Worm (Caenorhabditis elegans) whole organism, L1 larva: ENCODE measurements around the gene nhr-171.

Experiments
- C16A3.4 ChIP-seq: fragments of 150-350 bp; optimal IDR thresholded peaks from 2 replicates; lab custom pipeline; 2014; ENCODE audit warnings: missing biosample characterization, missing genetic modification characterization
- C34B4.2 ChIP-seq: sonication (generic microtip); optimal IDR thresholded peaks from 2 replicates; lab custom pipeline; 2017; ENCODE audit warnings: mild to moderate bottlenecking, missing genetic modification characterization, missing compliant biosample characterization
- F16B12.6 ChIP-seq: fragments of 150-350 bp; optimal IDR thresholded peaks from 2 replicates; lab custom pipeline; 2014; ENCODE audit warnings: missing biosample characterization, missing genetic modification characterization
- aha-1 ChIP-seq: fragments of 150-350 bp; optimal IDR thresholded peaks from 2 replicates; lab custom pipeline; 2014; ENCODE audit warnings: missing biosample characterization, missing genetic modification characterization
- ama-1 ChIP-seq: fragments of 150-350 bp; optimal IDR thresholded peaks from 2 replicates; lab custom pipeline; 2014
- ceh-63 ChIP-seq: fragments of 200-800 bp; sonication (Bioruptor generic); optimal IDR thresholded peaks from 2 replicates; lab custom pipeline; 2018; ENCODE audit warnings: mild to moderate bottlenecking, missing genetic modification characterization, missing compliant biosample characterization
- ces-1 ChIP-seq: fragments of 150-350 bp; optimal IDR thresholded peaks from 2 replicates; lab custom pipeline; 2014; ENCODE audit warnings: missing biosample characterization, missing genetic modification reagents, missing genetic modification characterization
- dpl-1 ChIP-seq, 3 experiments: fragments of 150-350 bp in 2 of 3; sonication (generic microtip) in 1 of 3; optimal IDR thresholded peaks; 2 replicates each; lab custom pipeline; 2014 to 2017; ENCODE audit warnings: missing biosample characterization in 3 of 3, missing genetic modification characterization in 3 of 3, missing genetic modification reagents in 3 of 3
- dsc-1 ChIP-seq: sonication (generic microtip); optimal IDR thresholded peaks from 2 replicates; lab custom pipeline; 2016; ENCODE audit warnings: mild to moderate bottlenecking, missing genetic modification characterization, missing compliant biosample characterization
- efl-1 ChIP-seq, 4 experiments: fragments of 150-350 bp; optimal IDR thresholded peaks in 3 of 4; peaks in 1 of 4; 1 replicate in 1 of 4; 2 replicates in 3 of 4; lab custom pipeline; 2014; ENCODE audit warnings: missing biosample characterization in 2 of 4, missing genetic modification characterization in 2 of 4, missing genetic modification reagents in 2 of 4
- elt-2 ChIP-seq: sonication (generic microtip); optimal IDR thresholded peaks from 2 replicates; lab custom pipeline; 2016; ENCODE audit warnings: missing genetic modification characterization, mild to moderate bottlenecking, inconsistent platforms, missing compliant biosample characterization, missing genetic modification reagents
- fkh-4 ChIP-seq: sonication (generic microtip); optimal IDR thresholded peaks from 2 replicates; lab custom pipeline; 2016; ENCODE audit warnings: missing compliant biosample characterization, missing genetic modification characterization, borderline replicate concordance
- hlh-17 ChIP-seq: fragments of 200-800 bp; sonication (Bioruptor generic); optimal IDR thresholded peaks from 2 replicates; lab custom pipeline; 2018; ENCODE audit warnings: missing genetic modification characterization, mild to moderate bottlenecking, missing compliant biosample characterization, moderate library complexity, borderline replicate concordance
- hlh-4 ChIP-seq: sonication (generic microtip); optimal IDR thresholded peaks from 2 replicates; lab custom pipeline; 2016; ENCODE audit warnings: mild to moderate bottlenecking, missing genetic modification characterization, missing compliant biosample characterization
- isw-1 ChIP-seq: fragments of 200-800 bp; sonication (Bioruptor generic); IDR thresholded peaks from 2 replicates; pipeline ENCODE4 v1.3.6; 2022; ENCODE audit warnings: missing genetic modification characterization, missing compliant biosample characterization
- jun-1 ChIP-seq: fragments of 150-350 bp; optimal IDR thresholded peaks from 2 replicates; lab custom pipeline; 2014; ENCODE audit warnings: missing biosample characterization, missing genetic modification reagents, missing genetic modification characterization
- lin-13 ChIP-seq: fragments of 150-350 bp; optimal IDR thresholded peaks from 2 replicates; lab custom pipeline; 2014; ENCODE audit warnings: missing biosample characterization, missing genetic modification reagents, missing genetic modification characterization
- lin-14 ChIP-seq: fragments of 200-800 bp; sonication (Bioruptor generic); optimal IDR thresholded peaks from 2 replicates; lab custom pipeline; 2018; ENCODE audit warnings: mild to moderate bottlenecking, missing genetic modification characterization, moderate library complexity, missing compliant biosample characterization
- lin-35 ChIP-seq, 2 experiments: fragments of 150-350 bp; optimal IDR thresholded peaks; 2 replicates each; lab custom pipeline; 2014; ENCODE audit warnings: missing biosample characterization in 2 of 2, missing genetic modification characterization in 2 of 2, missing genetic modification reagents in 2 of 2
- lsy-2 ChIP-seq, 2 experiments: fragments of 150-350 bp; optimal IDR thresholded peaks; 2 replicates each; lab custom pipeline; 2014; ENCODE audit warnings: missing biosample characterization in 2 of 2, missing genetic modification characterization in 2 of 2
- mab-9 ChIP-seq: fragments of 200-800 bp; sonication (Bioruptor generic); IDR thresholded peaks from 2 replicates; pipeline ENCODE4 v1.3.6; 2022; ENCODE audit warnings: missing genetic modification reagents, missing genetic modification characterization, missing compliant biosample characterization
- mdl-1 ChIP-seq, 2 experiments: fragments of 150-350 bp; optimal IDR thresholded peaks; 2 replicates each; lab custom pipeline; 2014 to 2017; ENCODE audit warnings: missing biosample characterization in 2 of 2, missing genetic modification characterization in 2 of 2, inconsistent platforms in 1 of 2
- nhr-12 ChIP-seq: sonication (generic microtip); optimal IDR thresholded peaks from 2 replicates; lab custom pipeline; 2017; ENCODE audit warnings: missing biosample characterization, missing genetic modification characterization
- nhr-28 ChIP-seq: fragments of 150-350 bp; optimal IDR thresholded peaks from 2 replicates; lab custom pipeline; 2014; ENCODE audit warnings: missing biosample characterization, missing genetic modification characterization
- nhr-47 ChIP-seq: sonication (generic microtip); optimal IDR thresholded peaks from 2 replicates; lab custom pipeline; 2016; ENCODE audit warnings: mild to moderate bottlenecking, missing genetic modification characterization, moderate library complexity, missing compliant biosample characterization
- nhr-71 ChIP-seq: sonication (generic microtip); optimal IDR thresholded peaks from 2 replicates; lab custom pipeline; 2016; ENCODE audit warnings: mild to moderate bottlenecking, missing genetic modification characterization, moderate library complexity, missing compliant biosample characterization
- nhr-76 ChIP-seq: sonication (generic microtip); optimal IDR thresholded peaks from 2 replicates; lab custom pipeline; 2017; ENCODE audit warnings: missing biosample characterization, missing genetic modification characterization
- nhr-84 ChIP-seq: sonication (generic microtip); optimal IDR thresholded peaks from 2 replicates; lab custom pipeline; 2017; ENCODE audit warnings: missing biosample characterization, missing genetic modification characterization
- pax-3 ChIP-seq: fragments of 200-800 bp; sonication (Bioruptor generic); optimal IDR thresholded peaks from 2 replicates; lab custom pipeline; 2018; ENCODE audit warnings: mild to moderate bottlenecking, missing genetic modification characterization, moderate library complexity, missing compliant biosample characterization
- pqm-1 ChIP-seq: sonication (generic microtip); optimal IDR thresholded peaks from 3 replicates; lab custom pipeline; 2017; ENCODE audit warnings: missing biosample characterization, missing genetic modification characterization
- skn-1 ChIP-seq: fragments of 150-350 bp; optimal IDR thresholded peaks from 2 replicates; lab custom pipeline; 2014; ENCODE audit warnings: missing biosample characterization, missing genetic modification characterization
- sox-4 ChIP-seq: sonication (generic microtip); optimal IDR thresholded peaks from 2 replicates; lab custom pipeline; 2016; ENCODE audit warnings: missing genetic modification characterization, missing compliant biosample characterization
- sptf-1 ChIP-seq: fragments of 150-350 bp; optimal IDR thresholded peaks from 2 replicates; lab custom pipeline; 2014; ENCODE audit warnings: missing biosample characterization, missing genetic modification characterization
- swsn-7 ChIP-seq: sonication (generic microtip); optimal IDR thresholded peaks from 2 replicates; lab custom pipeline; 2016; ENCODE audit warnings: missing genetic modification characterization, missing compliant biosample characterization
- tbx-2 ChIP-seq: sonication (generic microtip); optimal IDR thresholded peaks from 2 replicates; lab custom pipeline; 2016; ENCODE audit warnings: missing genetic modification characterization, missing compliant biosample characterization
- tlp-1 ChIP-seq: fragments of 150-350 bp; optimal IDR thresholded peaks from 2 replicates; lab custom pipeline; 2014; ENCODE audit warnings: missing biosample characterization, missing genetic modification characterization
- unc-130 ChIP-seq: fragments of 150-350 bp; optimal IDR thresholded peaks from 2 replicates; lab custom pipeline; 2017; ENCODE audit warnings: missing biosample characterization, missing genetic modification characterization, inconsistent platforms
- zag-1 ChIP-seq: fragments of 150-350 bp; optimal IDR thresholded peaks from 2 replicates; lab custom pipeline; 2014; ENCODE audit warnings: missing biosample characterization, missing genetic modification characterization
- ztf-11 ChIP-seq, 2 experiments: sonication (generic microtip); optimal IDR thresholded peaks; 2 replicates each; lab custom pipeline; 2016 to 2017; ENCODE audit warnings: missing genetic modification characterization in 2 of 2, missing biosample characterization in 1 of 2, missing compliant biosample characterization in 1 of 2

nhr-171 gene

DNA sequence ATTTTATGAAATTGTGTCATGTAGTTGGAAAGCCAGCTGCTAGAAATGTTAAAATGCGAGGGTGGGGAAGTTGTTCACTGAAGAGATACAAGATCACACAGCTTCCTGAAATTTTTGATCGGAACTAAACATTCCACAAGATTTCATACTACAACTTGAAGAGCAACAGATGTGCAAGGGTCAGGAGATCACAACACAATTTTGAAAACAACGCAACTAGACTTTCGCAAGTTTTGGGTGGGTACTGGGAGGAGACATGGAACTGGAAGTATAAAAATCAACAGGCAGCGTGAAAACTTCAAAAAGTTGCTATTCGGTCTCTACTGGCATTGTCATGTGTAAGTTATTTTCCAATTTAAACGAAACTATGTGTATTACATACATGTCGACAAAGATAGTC is 40.3 kb downstream of the nhr-171 start, which contains the start of gene F19F10.3:
TSS of gene F19F10.3 (plus strand) at position 301 of the 400 bp plus-strand sequence.
- no peak for TF ChIP-seq F16B12.6
- peak; percentile 23 for TF ChIP-seq dsc-1 (tag; lab: Kevin White, UChicago)

DNA sequence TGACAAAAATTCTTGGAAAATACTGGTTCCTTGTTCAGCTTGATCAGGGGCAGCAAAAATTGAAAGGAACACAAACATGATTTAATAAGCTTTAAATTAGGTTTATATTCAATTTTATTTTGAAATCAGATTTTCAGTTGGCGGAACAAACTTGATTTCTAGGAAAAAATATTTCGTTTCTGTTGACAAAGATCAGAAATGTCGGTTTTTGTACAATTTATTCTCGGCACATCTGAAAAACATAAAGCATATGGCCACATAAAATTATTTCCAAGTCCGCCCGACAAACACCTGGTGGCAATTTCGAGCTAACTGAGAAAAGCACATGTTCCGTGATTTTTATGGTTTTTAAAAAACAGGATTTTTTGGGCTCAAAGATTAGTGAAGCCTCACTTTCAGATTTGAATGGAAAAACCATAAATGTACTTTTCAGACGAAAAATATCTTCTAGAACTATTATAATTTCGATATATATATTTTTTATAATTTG is 42.4 kb downstream of the nhr-171 start, which contains the start of gene ttr-10:
TSS of gene ttr-10 (minus strand) at position 51 of the 490 bp plus-strand sequence.
- TF ChIP-seq ztf-11 (tag; optimal IDR thresholded peaks at IDR 0.05; lab: Kevin White, UChicago) (no peak), nhr-47 (no peak), lin-13 (no peak), sox-4 (tag; lab: Kevin White, UChicago) (no peak), hlh-17 (GFP tag; lab: Kevin White, UChicago) (no peak), pqm-1 (tag; lab: Kevin White, UChicago) (no peak), nhr-12 (tag; lab: Kevin White, UChicago) (no peak), elt-2 (tag; lab: Kevin White, UChicago) (no peak), C34B4.2 (no peak), aha-1 (tag; lab: Kevin White, UChicago) (no peak), nhr-76 (tag; lab: Kevin White, UChicago) (no peak), hlh-4 (peak; percentile 44), isw-1 (GFP tag; lab: Robert Waterston, UW) (no peak), tbx-2 (no peak), nhr-28 (tag; lab: Kevin White, UChicago) (no peak), unc-130 (tag; lab: Kevin White, UChicago) (no peak), pax-3 (tag; lab: Kevin White, UChicago) (no peak), tlp-1 (tag; lab: Kevin White, UChicago) (no peak), ama-1 (lab: Kevin White, UChicago) (no peak), nhr-84 (no peak), zag-1 (no peak), lin-14 (GFP tag; lab: Kevin White, UChicago) (no peak), dpl-1 (GFP tag; optimal IDR thresholded peaks at IDR 0.05; lab: Kevin White, UChicago) (no peak), skn-1 (no peak), mdl-1 (tag; optimal IDR thresholded peaks at IDR 0.05; lab: Kevin White, UChicago) (no peak), lsy-2 (tag; optimal IDR thresholded peaks at IDR 0.05; lab: Kevin White, UChicago) (no peak), C16A3.4 (tag; lab: Kevin White, UChicago) (no peak), dsc-1 (tag; lab: Kevin White, UChicago) (peak; percentile 94), ces-1 (GFP tag; lab: Kevin White, UChicago) (no peak), F16B12.6 (no peak), jun-1 (tag; lab: Kevin White, UChicago) (no peak), fkh-4 (tag; lab: Kevin White, UChicago) (peak; percentile 84), nhr-71 (tag; lab: Kevin White, UChicago) (peak; percentile 8), sptf-1 (tag; lab: Kevin White, UChicago) (no peak)

DNA sequence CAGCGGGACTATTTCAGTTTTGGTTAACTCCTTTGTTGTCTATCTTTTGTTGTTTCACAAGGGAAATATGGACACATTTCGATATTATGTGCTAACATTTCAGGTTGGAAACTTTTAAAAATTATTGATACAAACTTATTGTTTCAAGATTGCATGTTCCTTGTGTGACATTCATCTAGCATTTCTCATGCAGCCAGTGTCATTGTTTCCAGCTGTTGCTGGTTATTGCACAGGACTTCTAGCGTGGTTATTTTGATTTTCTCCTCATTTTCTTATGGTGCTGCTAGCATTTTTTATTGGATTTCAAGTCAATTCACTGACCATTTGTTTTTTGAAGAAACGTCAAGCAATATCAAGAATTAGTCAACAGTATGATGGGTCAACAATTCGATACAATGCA is 44.3 kb downstream of the nhr-171 start:
- TF ChIP-seq ceh-63 (GFP tag; lab: Kevin White, UChicago), result no peak
- TF ChIP-seq efl-1 (optimal IDR thresholded peaks at IDR 0.05; lab: Kevin White, UChicago), result no peak
- peak in 1 of 2 experiments; percentile 24 for TF ChIP-seq efl-1 (GFP tag; optimal IDR thresholded peaks at IDR 0.05 in 1 of 2; lab: Kevin White, UChicago)
- TF ChIP-seq dsc-1 (tag; lab: Kevin White, UChicago), result peak; percentile 78
- TF ChIP-seq fkh-4 (tag; lab: Kevin White, UChicago), result peak; percentile 55
- no peak for TF ChIP-seq swsn-7 (tag; lab: Kevin White, UChicago)
- no peak for TF ChIP-seq lin-35 (GFP tag; optimal IDR thresholded peaks at IDR 0.05; lab: Kevin White, UChicago)
- no peak for TF ChIP-seq mab-9 (GFP tag; lab: Robert Waterston, UW)
- TF ChIP-seq, all 84 proteins: peak for 3
